Fruit fly (Drosophila melanogaster) whole organism, prepupa: ENCODE data around the gene Cep135.

Experiments
- CG10669 ChIP-seq: fragments of 200-800 bp; sonication (Bioruptor generic); optimal IDR thresholded peaks from 3 replicates; lab custom pipeline; 2018; ENCODE audit warnings: missing biosample characterization, mild to moderate bottlenecking, missing genetic modification characterization, moderate library complexity
- CG11294 ChIP-seq: fragments of 200-800 bp; sonication (Bioruptor generic); IDR thresholded peaks from 2 replicates; pipeline ENCODE4 v1.3.6; 2022; ENCODE audit warnings: missing biosample characterization, missing genetic modification characterization
- CG11902 ChIP-seq: fragments of 200-800 bp; sonication (Bioruptor generic); optimal IDR thresholded peaks from 3 replicates; lab custom pipeline; 2016; ENCODE audit warnings: missing biosample characterization, missing genetic modification characterization
- CG15336 ChIP-seq: fragments of 200-800 bp; sonication (Bioruptor generic); IDR thresholded peaks from 2 replicates; pipeline ENCODE4 v1.3.6; 2022; ENCODE audit warnings: missing biosample characterization, missing genetic modification characterization
- CG16779 ChIP-seq: fragments of 200-800 bp; sonication (Bioruptor generic); optimal IDR thresholded peaks from 3 replicates; lab custom pipeline; 2017; ENCODE audit warnings: missing biosample characterization, mild to moderate bottlenecking, missing genetic modification characterization
- CG3032 ChIP-seq: fragments of 200-800 bp; optimal IDR thresholded peaks from 2 replicates; lab custom pipeline; 2019; ENCODE audit warnings: missing biosample characterization, mild to moderate bottlenecking, missing genetic modification characterization, moderate library complexity
- CG31627 ChIP-seq: fragments of 200-800 bp; sonication (Bioruptor generic); optimal IDR thresholded peaks from 3 replicates; lab custom pipeline; 2016; ENCODE audit warnings: missing biosample characterization, missing genetic modification characterization
- CG32006 ChIP-seq: fragments of 200-800 bp; sonication (Bioruptor generic); optimal IDR thresholded peaks from 3 replicates; lab custom pipeline; 2017; ENCODE audit warnings: missing biosample characterization, mild to moderate bottlenecking, missing genetic modification characterization
- CG3919 ChIP-seq: fragments of 200-800 bp; sonication (Bioruptor generic); optimal IDR thresholded peaks from 3 replicates; lab custom pipeline; 2016; ENCODE audit warnings: missing biosample characterization, missing genetic modification characterization
- CG6163 ChIP-seq: fragments of 200-800 bp; sonication (Bioruptor generic); IDR thresholded peaks from 3 replicates; pipeline ENCODE4 v1.3.6; 2022; ENCODE audit warnings: missing biosample characterization, missing genetic modification characterization
- CG6276 ChIP-seq: fragments of 200-800 bp; sonication (Bioruptor generic); optimal IDR thresholded peaks from 2 replicates; lab custom pipeline; 2017; ENCODE audit warnings: missing biosample characterization, mild to moderate bottlenecking, missing genetic modification characterization
- CG6808 ChIP-seq: fragments of 200-800 bp; sonication (Bioruptor generic); optimal IDR thresholded peaks from 3 replicates; lab custom pipeline; 2017; ENCODE audit warnings: missing biosample characterization, missing genetic modification characterization, mild to moderate bottlenecking, moderate library complexity, missing genetic modification reagents
- CG7368 ChIP-seq: fragments of 200-800 bp; sonication (Bioruptor generic); optimal IDR thresholded peaks from 3 replicates; lab custom pipeline; 2016; ENCODE audit warnings: missing biosample characterization, missing genetic modification characterization
- CG8119 ChIP-seq: fragments of 200-800 bp; sonication (Bioruptor generic); IDR thresholded peaks from 3 replicates; pipeline ENCODE4 v1.3.6; 2022; ENCODE audit warnings: missing biosample characterization, missing genetic modification characterization
- CG8319 ChIP-seq: fragments of 200-800 bp; sonication (Bioruptor generic); optimal IDR thresholded peaks from 3 replicates; lab custom pipeline; 2016; ENCODE audit warnings: missing biosample characterization, missing genetic modification characterization
- CG9139 ChIP-seq: fragments of 200-800 bp; sonication (Bioruptor generic); optimal IDR thresholded peaks from 3 replicates; lab custom pipeline; 2017; ENCODE audit warnings: missing biosample characterization, mild to moderate bottlenecking, missing genetic modification characterization
- Eip75B ChIP-seq: fragments of 200-800 bp; sonication (Bioruptor generic); optimal IDR thresholded peaks from 3 replicates; lab custom pipeline; 2016; ENCODE audit warnings: missing biosample characterization, missing genetic modification characterization
- Eip93F ChIP-seq: fragments of 200-800 bp; sonication (Bioruptor generic); optimal IDR thresholded peaks from 2 replicates; lab custom pipeline; 2016; ENCODE audit warnings: missing biosample characterization, mild to moderate bottlenecking, missing genetic modification characterization
- Ets96B ChIP-seq: fragments of 200-800 bp; optimal IDR thresholded peaks from 2 replicates; lab custom pipeline; 2019; ENCODE audit warnings: missing biosample characterization, mild to moderate bottlenecking, missing genetic modification characterization, moderate library complexity
- Gug ChIP-seq: fragments of 200-800 bp; sonication (Bioruptor generic); IDR thresholded peaks from 2 replicates; pipeline ENCODE4 v1.3.6; 2022; ENCODE audit warnings: missing biosample characterization, missing genetic modification characterization
- Hr38 ChIP-seq: sonication (Bioruptor generic); optimal IDR thresholded peaks from 2 replicates; lab custom pipeline; 2016; ENCODE audit warnings: missing biosample characterization, missing genetic modification characterization
- Hr39 ChIP-seq: fragments of 200-800 bp; sonication (Bioruptor generic); optimal IDR thresholded peaks from 2 replicates; lab custom pipeline; 2016; ENCODE audit warnings: missing biosample characterization, missing genetic modification characterization
- Hr4 ChIP-seq: fragments of 200-800 bp; sonication (Bioruptor generic); optimal IDR thresholded peaks from 3 replicates; lab custom pipeline; 2016; ENCODE audit warnings: missing biosample characterization, missing genetic modification characterization
- Lpt ChIP-seq: fragments of 200-800 bp; sonication (Bioruptor generic); optimal IDR thresholded peaks from 3 replicates; lab custom pipeline; 2016; ENCODE audit warnings: missing biosample characterization, missing genetic modification characterization
- Met ChIP-seq: fragments of 200-800 bp; sonication (Bioruptor generic); optimal IDR thresholded peaks from 3 replicates; lab custom pipeline; 2016; ENCODE audit warnings: missing biosample characterization, missing genetic modification characterization
- OdsH ChIP-seq: fragments of 200-800 bp; sonication (Bioruptor generic); optimal IDR thresholded peaks from 3 replicates; lab custom pipeline; 2016; ENCODE audit warnings: missing biosample characterization, missing genetic modification characterization
- Sox14 ChIP-seq: fragments of 200-800 bp; sonication (Bioruptor generic); optimal IDR thresholded peaks from 3 replicates; lab custom pipeline; 2016; ENCODE audit warnings: missing biosample characterization, missing genetic modification characterization
- Sox15 ChIP-seq: fragments of 200-800 bp; sonication (Bioruptor generic); optimal IDR thresholded peaks from 3 replicates; lab custom pipeline; 2016; ENCODE audit warnings: missing biosample characterization, missing genetic modification characterization
- dsx ChIP-seq: fragments of 200-800 bp; optimal IDR thresholded peaks from 3 replicates; lab custom pipeline; 2019; ENCODE audit warnings: missing biosample characterization, mild to moderate bottlenecking, missing genetic modification characterization, moderate library complexity; ENCODE audit not compliant: poor library complexity, severe bottlenecking
- eg ChIP-seq: fragments of 200-800 bp; sonication (Bioruptor generic); IDR thresholded peaks from 3 replicates; pipeline ENCODE4 v1.3.6; 2022; ENCODE audit warnings: missing biosample characterization, missing genetic modification characterization
- esn ChIP-seq: fragments of 200-800 bp; sonication (Bioruptor generic); optimal IDR thresholded peaks from 2 replicates; lab custom pipeline; 2016; ENCODE audit warnings: missing biosample characterization, mild to moderate bottlenecking, missing genetic modification characterization, moderate library complexity
- fd85E ChIP-seq: fragments of 200-800 bp; sonication (Bioruptor generic); optimal IDR thresholded peaks from 3 replicates; lab custom pipeline; 2016; ENCODE audit warnings: missing biosample characterization, missing genetic modification characterization
- lz ChIP-seq: fragments of 200-800 bp; sonication (Bioruptor generic); optimal IDR thresholded peaks from 3 replicates; lab custom pipeline; 2016; ENCODE audit warnings: missing biosample characterization, missing genetic modification characterization
- net ChIP-seq: fragments of 200-800 bp; sonication (Bioruptor generic); optimal IDR thresholded peaks from 3 replicates; lab custom pipeline; 2016; ENCODE audit warnings: missing biosample characterization, missing genetic modification characterization
- salr ChIP-seq, 2 experiments: fragments of 200-800 bp; sonication (Bioruptor generic); optimal IDR thresholded peaks; 3 replicates each; lab custom pipeline; 2016 to 2018; ENCODE audit warnings: missing biosample characterization in 2 of 2, missing genetic modification characterization in 2 of 2, mild to moderate bottlenecking in 1 of 2
- spab ChIP-seq: fragments of 200-800 bp; sonication (Bioruptor generic); optimal IDR thresholded peaks from 2 replicates; lab custom pipeline; 2017; ENCODE audit warnings: missing biosample characterization, mild to moderate bottlenecking, missing genetic modification characterization, missing genetic modification reagents
- ss ChIP-seq, 2 experiments: fragments of 200-800 bp; sonication (Bioruptor generic); optimal IDR thresholded peaks; 2 replicates in 1 of 2; 3 replicates in 1 of 2; lab custom pipeline; 2017 to 2018; ENCODE audit warnings: mild to moderate bottlenecking in 2 of 2, missing biosample characterization in 2 of 2, missing genetic modification characterization in 2 of 2, moderate library complexity in 1 of 2
- svp ChIP-seq: fragments of 200-800 bp; sonication (Bioruptor generic); peaks from one replicate; lab custom pipeline; 2016; ENCODE audit warnings: missing biosample characterization, missing genetic modification characterization
- topi ChIP-seq: fragments of 200-800 bp; sonication (Bioruptor generic); optimal IDR thresholded peaks from 3 replicates; lab custom pipeline; 2016; ENCODE audit warnings: missing biosample characterization, missing genetic modification characterization
- vri ChIP-seq: fragments of 200-800 bp; sonication (Bioruptor generic); optimal IDR thresholded peaks from 3 replicates; lab custom pipeline; 2016; ENCODE audit warnings: missing biosample characterization, mild to moderate bottlenecking, missing genetic modification characterization

Gene Cep135

DNA sequence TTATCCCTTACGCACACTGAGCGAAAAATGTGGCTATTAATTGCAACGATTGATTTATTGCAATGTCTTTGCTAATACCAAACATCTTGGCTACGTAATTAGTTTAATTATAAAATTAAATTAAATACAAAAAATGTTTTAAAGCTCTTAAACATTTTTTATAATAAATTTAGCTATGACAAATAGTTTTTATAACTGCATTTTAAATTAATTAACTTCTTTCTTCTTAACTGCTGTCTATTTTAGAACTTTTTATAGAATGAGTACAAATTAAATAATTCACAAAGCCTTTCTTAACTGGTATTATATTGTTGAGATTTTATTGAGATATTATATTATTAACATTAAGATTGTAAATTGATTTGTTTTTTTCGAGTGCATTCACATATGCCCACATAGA lies 58.3 kb downstream of the Cep135 start (continued):
- TF ChIP-seq CG9139 (GFP tag; lab: Kevin White, UChicago) (no peak), Sox14 (GFP tag; lab: Kevin White, UChicago) (no peak), CG8319 (no peak), Gug (GFP tag; lab: Robert Waterston, UW) (no peak), CG11902 (no peak), fd85E (no peak), OdsH (GFP tag; lab: Kevin White, UChicago) (peak; percentile 18), CG32006 (GFP tag; lab: Kevin White, UChicago) (no peak), CG6163 (GFP tag; lab: Robert Waterston, UW) (no peak), CG15336 (no peak), CG10669 (GFP tag; lab: Kevin White, UChicago) (no peak), CG8119 (no peak), CG6276 (GFP tag; lab: Kevin White, UChicago) (no peak), salr (GFP tag; optimal IDR thresholded peaks at IDR 0.05; lab: Kevin White, UChicago) (no peak), vri (GFP tag; lab: Kevin White, UChicago) (no peak), spab (no peak), Lpt (GFP tag; lab: Kevin White, UChicago) (no peak), Eip93F (GFP tag; lab: Kevin White, UChicago) (no peak), Hr4 (no peak), Hr38 (GFP tag; lab: Kevin White, UChicago) (no peak)

DNA sequence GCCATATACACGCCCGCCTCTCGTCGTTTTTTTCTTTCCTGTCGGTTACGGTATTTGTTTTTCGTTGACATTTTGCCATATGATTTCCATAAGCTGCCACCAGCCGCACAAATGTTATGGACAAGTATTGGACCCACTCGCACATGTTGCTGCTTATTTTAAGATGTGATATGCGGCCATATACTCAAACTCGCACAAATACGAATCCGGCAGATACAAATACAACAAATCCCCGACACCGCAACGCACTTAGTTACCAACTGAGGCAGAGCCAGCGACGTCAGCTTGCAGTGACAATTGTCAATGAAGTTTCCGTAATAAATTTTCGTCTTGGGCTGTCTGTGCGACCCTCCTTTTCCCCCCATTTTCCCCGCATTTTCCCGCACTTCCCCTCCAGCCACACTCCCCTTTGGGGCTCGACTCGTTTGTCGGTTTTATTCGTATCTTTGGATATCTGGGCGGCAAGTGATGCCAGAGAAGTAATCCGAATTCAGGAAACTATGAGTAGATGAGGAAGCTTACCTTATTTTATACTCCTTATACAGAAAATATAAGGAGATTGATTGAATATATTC lies 60.2 kb downstream of the Cep135 start:
- TF ChIP-seq dsx (GFP tag; lab: Kevin White, UChicago) = no peak
- no peak for TF ChIP-seq Hr39 (GFP tag; lab: Kevin White, UChicago)
- no peak for TF ChIP-seq Eip93F (GFP tag; lab: Kevin White, UChicago)
- TF ChIP-seq CG6163 (GFP tag; lab: Robert Waterston, UW) = 0 out of 3 replicates have a peak, but pooled peaks have one; percentile 19
- no peak for TF ChIP-seq CG11902
- no peak for TF ChIP-seq ss (GFP tag; optimal IDR thresholded peaks at IDR 0.05; lab: Kevin White, UChicago)
- TF ChIP-seq CG11294 (GFP tag; lab: Robert Waterston, UW) = no peak
- TF ChIP-seq CG32006 (GFP tag; lab: Kevin White, UChicago) = peak; percentile 1
- no peak for TF ChIP-seq CG10669 (GFP tag; lab: Kevin White, UChicago)
- TF ChIP-seq Eip75B (GFP tag; lab: Kevin White, UChicago) = no peak
- peak; percentile 15 for TF ChIP-seq svp (GFP tag; lab: Kevin White, UChicago)
- no peak for TF ChIP-seq CG7368 (GFP tag; lab: Kevin White, UChicago)
- no peak for TF ChIP-seq fd85E
- no peak for TF ChIP-seq Sox14 (GFP tag; lab: Kevin White, UChicago)
- TF ChIP-seq eg (GFP tag; lab: Robert Waterston, UW) = peak; percentile 25; the same call in 2 of the 3 replicates
- TF ChIP-seq CG16779 (tag; lab: Kevin White, UChicago) = no peak
- peak in 1 of 2 experiments; percentile 3 for TF ChIP-seq salr (GFP tag; optimal IDR thresholded peaks at IDR 0.05; lab: Kevin White, UChicago)
- no peak for TF ChIP-seq net
- TF ChIP-seq CG15336 = no peak
- TF ChIP-seq Sox15 (GFP tag; lab: Kevin White, UChicago) = no peak
- TF ChIP-seq Met (GFP tag; lab: Kevin White, UChicago) = no peak
- TF ChIP-seq Lpt (GFP tag; lab: Kevin White, UChicago) = no peak
- TF ChIP-seq CG6808 (GFP tag; lab: Kevin White, UChicago) = no peak
- no peak for TF ChIP-seq esn (GFP tag; lab: Kevin White, UChicago)
- no peak for TF ChIP-seq lz
- no peak for TF ChIP-seq spab
- TF ChIP-seq CG8319 = no peak
- TF ChIP-seq CG3919 (GFP tag; lab: Kevin White, UChicago) = no peak
- TF ChIP-seq CG3032 (tag; lab: Kevin White, UChicago) = no peak
- TF ChIP-seq Ets96B = no peak
- no peak for TF ChIP-seq CG31627 (GFP tag; lab: Kevin White, UChicago)
- no peak for TF ChIP-seq topi
